Worm (Caenorhabditis elegans) whole organism, L2 larva: Measurements from ENCODE around the gene ttc-36.

Experiments used
- C34F6.9 ChIP-seq: fragments of 150-350 bp; optimal IDR thresholded peaks from 2 replicates; lab custom pipeline; 2014; ENCODE audit warnings: missing biosample characterization, missing genetic modification characterization
- F13H6.1 ChIP-seq: sonication (generic microtip); optimal IDR thresholded peaks from 2 replicates; lab custom pipeline; 2016; ENCODE audit warnings: missing genetic modification characterization, missing compliant biosample characterization
- R02D3.7 ChIP-seq: fragments of 150-350 bp; optimal IDR thresholded peaks from 2 replicates; lab custom pipeline; 2014; ENCODE audit warnings: missing biosample characterization, missing genetic modification characterization
- Y55F3AM.14 ChIP-seq: fragments of 200-800 bp; sonication (Bioruptor generic); optimal IDR thresholded peaks from 2 replicates; lab custom pipeline; 2018; ENCODE audit warnings: mild to moderate bottlenecking, missing genetic modification characterization, missing compliant biosample characterization
- ZK546.5 ChIP-seq: sonication (generic microtip); optimal IDR thresholded peaks from 2 replicates; lab custom pipeline; 2017; ENCODE audit warnings: missing biosample characterization, missing genetic modification characterization
- alr-1 ChIP-seq: fragments of 150-350 bp; optimal IDR thresholded peaks from 2 replicates; lab custom pipeline; 2014; ENCODE audit warnings: missing biosample characterization, missing genetic modification characterization
- aly-2 ChIP-seq: fragments of 150-350 bp; optimal IDR thresholded peaks from 2 replicates; lab custom pipeline; 2014; ENCODE audit warnings: missing biosample characterization, missing genetic modification characterization
- ama-1 ChIP-seq: fragments of 150-350 bp; optimal IDR thresholded peaks from 2 replicates; lab custom pipeline; 2018; ENCODE audit warnings: inconsistent platforms
- blmp-1 ChIP-seq: sonication (generic microtip); optimal IDR thresholded peaks from 2 replicates; lab custom pipeline; 2017; ENCODE audit warnings: missing genetic modification characterization, mild to moderate bottlenecking, missing compliant biosample characterization, antibody characterized with exemption, moderate library complexity; ENCODE audit not compliant: insufficient read depth
- ceh-16 ChIP-seq: fragments of 150-350 bp; optimal IDR thresholded peaks from 2 replicates; lab custom pipeline; 2014; ENCODE audit warnings: missing biosample characterization, missing genetic modification characterization
- ceh-82 ChIP-seq: fragments of 150-350 bp; optimal IDR thresholded peaks from 2 replicates; lab custom pipeline; 2014; ENCODE audit warnings: missing biosample characterization, missing genetic modification characterization
- crh-2 ChIP-seq: sonication (generic microtip); optimal IDR thresholded peaks from 2 replicates; lab custom pipeline; 2017; ENCODE audit warnings: missing biosample characterization, missing genetic modification characterization
- dmd-4 ChIP-seq: sonication (generic microtip); optimal IDR thresholded peaks from 2 replicates; lab custom pipeline; 2017; ENCODE audit warnings: missing biosample characterization, missing genetic modification characterization
- egl-27 ChIP-seq: sonication (generic microtip); optimal IDR thresholded peaks from 3 replicates; lab custom pipeline; 2017; ENCODE audit warnings: missing biosample characterization, missing genetic modification reagents, missing genetic modification characterization
- elt-1 ChIP-seq: fragments of 150-350 bp; optimal IDR thresholded peaks from 2 replicates; lab custom pipeline; 2014; ENCODE audit warnings: missing biosample characterization, missing genetic modification characterization
- elt-3 ChIP-seq: sonication (generic microtip); optimal IDR thresholded peaks from 2 replicates; lab custom pipeline; 2017; ENCODE audit warnings: missing biosample characterization, missing genetic modification characterization
- lin-13 ChIP-seq: fragments of 150-350 bp; optimal IDR thresholded peaks from 2 replicates; lab custom pipeline; 2014; ENCODE audit warnings: missing biosample characterization, missing genetic modification reagents, missing genetic modification characterization
- lin-39 ChIP-seq: fragments of 150-350 bp; optimal IDR thresholded peaks from 2 replicates; lab custom pipeline; 2014; ENCODE audit warnings: missing biosample characterization, missing genetic modification reagents, missing genetic modification characterization
- lsy-2 ChIP-seq, 2 experiments: fragments of 150-350 bp in 1 of 2; sonication (generic microtip) in 1 of 2; optimal IDR thresholded peaks; 2 replicates each; lab custom pipeline; 2014 to 2017; ENCODE audit warnings: missing biosample characterization in 2 of 2, missing genetic modification characterization in 2 of 2
- mab-5 ChIP-seq: fragments of 150-350 bp; optimal IDR thresholded peaks from 2 replicates; lab custom pipeline; 2014; ENCODE audit warnings: missing biosample characterization, missing genetic modification characterization
- mdl-1 ChIP-seq, 2 experiments: fragments of 150-350 bp in 1 of 2; sonication (generic microtip) in 1 of 2; optimal IDR thresholded peaks; 2 replicates each; lab custom pipeline; 2017; ENCODE audit warnings: missing biosample characterization in 2 of 2, missing genetic modification characterization in 2 of 2
- nhr-10 ChIP-seq: sonication (generic microtip); optimal IDR thresholded peaks from 2 replicates; lab custom pipeline; 2017; ENCODE audit warnings: missing biosample characterization, missing genetic modification characterization
- nhr-12 ChIP-seq: fragments of 150-350 bp; optimal IDR thresholded peaks from 2 replicates; lab custom pipeline; 2014; ENCODE audit warnings: missing biosample characterization, missing genetic modification characterization
- nhr-129 ChIP-seq: fragments of 150-350 bp; optimal IDR thresholded peaks from 2 replicates; lab custom pipeline; 2014; ENCODE audit warnings: missing biosample characterization, missing genetic modification characterization
- nhr-21 ChIP-seq: fragments of 150-350 bp; optimal IDR thresholded peaks from 2 replicates; lab custom pipeline; 2014; ENCODE audit warnings: missing biosample characterization, missing genetic modification characterization
- nhr-237 ChIP-seq: fragments of 150-350 bp; optimal IDR thresholded peaks from 2 replicates; lab custom pipeline; 2014; ENCODE audit warnings: missing biosample characterization, missing genetic modification characterization
- nhr-25 ChIP-seq: fragments of 150-350 bp; sonication (generic microtip); optimal IDR thresholded peaks from 3 replicates; lab custom pipeline; 2014; ENCODE audit warnings: missing biosample characterization, missing genetic modification characterization
- nhr-6 ChIP-seq: fragments of 150-350 bp; optimal IDR thresholded peaks from 2 replicates; lab custom pipeline; 2014; ENCODE audit warnings: missing biosample characterization, missing genetic modification characterization
- nhr-77 ChIP-seq: fragments of 150-350 bp; optimal IDR thresholded peaks from 2 replicates; lab custom pipeline; 2014; ENCODE audit warnings: missing biosample characterization, missing genetic modification characterization
- sem-4 ChIP-seq: fragments of 150-350 bp; optimal IDR thresholded peaks from 2 replicates; lab custom pipeline; 2014; ENCODE audit warnings: missing biosample characterization, missing genetic modification reagents, missing genetic modification characterization
- skn-1 ChIP-seq: sonication (generic microtip); optimal IDR thresholded peaks from 2 replicates; lab custom pipeline; 2017; ENCODE audit warnings: missing biosample characterization, missing genetic modification characterization
- sma-3 ChIP-seq: sonication (generic microtip); optimal IDR thresholded peaks from 2 replicates; lab custom pipeline; 2016; ENCODE audit warnings: missing genetic modification reagents, missing genetic modification characterization, missing compliant biosample characterization
- sma-9 ChIP-seq, 2 experiments: fragments of 150-350 bp in 1 of 2; sonication (generic microtip) in 1 of 2; optimal IDR thresholded peaks; 2 replicates each; lab custom pipeline; 2014 to 2016; ENCODE audit warnings: missing genetic modification characterization in 2 of 2, mild to moderate bottlenecking in 1 of 2, missing biosample characterization in 1 of 2, missing compliant biosample characterization in 1 of 2, missing genetic modification reagents in 1 of 2, moderate library complexity in 1 of 2
- unc-39 ChIP-seq: fragments of 150-350 bp; optimal IDR thresholded peaks from 2 replicates; lab custom pipeline; 2014; ENCODE audit warnings: missing biosample characterization, missing genetic modification characterization
- unc-55 ChIP-seq: fragments of 150-350 bp; sonication (generic microtip); optimal IDR thresholded peaks from 3 replicates; lab custom pipeline; 2014; ENCODE audit warnings: missing biosample characterization, missing genetic modification reagents, missing genetic modification characterization
- unc-62 ChIP-seq: fragments of 150-350 bp; optimal IDR thresholded peaks from 2 replicates; lab custom pipeline; 2014; ENCODE audit warnings: missing biosample characterization, missing genetic modification reagents, missing genetic modification characterization
- zag-1 ChIP-seq: fragments of 150-350 bp; optimal IDR thresholded peaks from 2 replicates; lab custom pipeline; 2014; ENCODE audit warnings: missing biosample characterization, missing genetic modification characterization
- ztf-11 ChIP-seq: sonication (generic microtip); optimal IDR thresholded peaks from 2 replicates; lab custom pipeline; 2017; ENCODE audit warnings: missing biosample characterization, missing genetic modification characterization
- ztf-4 ChIP-seq: fragments of 150-350 bp; optimal IDR thresholded peaks from 2 replicates; lab custom pipeline; 2014; ENCODE audit warnings: missing biosample characterization, missing genetic modification characterization

Gene ttc-36

DNA sequence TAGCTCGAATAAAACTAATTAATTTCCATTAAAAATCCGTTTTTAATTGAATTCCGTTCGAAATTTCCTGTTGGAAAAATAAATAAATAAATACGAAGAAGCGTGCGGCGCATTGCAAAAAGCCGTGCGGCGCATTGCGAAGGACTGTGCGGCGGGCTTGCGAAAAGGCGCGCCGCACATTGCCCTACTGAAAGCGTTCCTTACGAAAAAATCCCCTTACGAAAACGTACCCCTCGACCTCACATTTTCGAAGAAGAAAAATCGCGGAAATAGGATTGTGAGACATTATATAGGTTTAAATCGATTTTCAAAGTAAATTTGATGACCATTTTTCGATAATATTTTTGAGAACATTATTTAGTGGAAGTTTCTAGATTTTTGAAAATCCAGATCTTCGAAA is 4.8 kb downstream of the ttc-36 start:
- peak in 1 of 2 experiments; percentile 27 for TF ChIP-seq lsy-2 (tag; optimal IDR thresholded peaks at IDR 0.05; lab: Kevin White, UChicago)

DNA sequence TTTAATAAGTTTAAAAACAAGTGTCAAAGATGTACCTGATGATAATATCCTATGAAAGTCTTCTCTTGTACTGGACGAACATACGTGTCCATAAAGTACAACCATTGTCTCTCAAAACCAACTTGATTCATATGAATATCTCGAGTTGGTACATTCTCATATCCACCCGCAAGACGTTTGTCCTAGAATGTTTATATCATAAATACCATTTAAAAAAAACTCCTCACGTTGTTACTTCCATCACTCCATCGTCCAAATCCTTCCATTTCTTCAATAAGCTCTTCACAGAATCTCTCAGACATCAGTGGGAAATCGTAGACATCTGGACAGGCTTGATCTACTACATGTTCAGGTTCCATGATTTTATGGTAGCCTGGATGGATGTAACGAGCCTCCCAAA is 5.4 kb downstream of the ttc-36 start:
- TF ChIP-seq crh-2 (no peak), nhr-10 (tag; lab: Kevin White, UChicago) (no peak), lin-13 (GFP tag; lab: Kevin White, UChicago) (no peak), nhr-6 (tag; lab: Kevin White, UChicago) (no peak), mab-5 (tag; lab: Kevin White, UChicago) (no peak), ZK546.5 (no peak), ceh-82 (no peak), egl-27 (tag; lab: Kevin White, UChicago) (no peak), unc-39 (tag; lab: Kevin White, UChicago) (no peak), sma-9 (GFP tag; optimal IDR thresholded peaks at IDR 0.05; lab: Kevin White, UChicago) (no peak), sma-9 (tag; optimal IDR thresholded peaks at IDR 0.05; lab: Kevin White, UChicago) (no peak), Y55F3AM.14 (GFP tag; lab: Kevin White, UChicago) (no peak), zag-1 (tag; lab: Kevin White, UChicago) (no peak), F13H6.1 (tag; lab: Kevin White, UChicago) (no peak), skn-1 (tag; lab: Kevin White, UChicago) (no peak), elt-1 (tag; lab: Kevin White, UChicago) (no peak), ceh-16 (no peak), blmp-1 (no peak), nhr-12 (tag; lab: Kevin White, UChicago) (no peak), sma-3 (GFP tag; lab: Kevin White, UChicago) (no peak), R02D3.7 (tag; lab: Kevin White, UChicago) (no peak)

DNA sequence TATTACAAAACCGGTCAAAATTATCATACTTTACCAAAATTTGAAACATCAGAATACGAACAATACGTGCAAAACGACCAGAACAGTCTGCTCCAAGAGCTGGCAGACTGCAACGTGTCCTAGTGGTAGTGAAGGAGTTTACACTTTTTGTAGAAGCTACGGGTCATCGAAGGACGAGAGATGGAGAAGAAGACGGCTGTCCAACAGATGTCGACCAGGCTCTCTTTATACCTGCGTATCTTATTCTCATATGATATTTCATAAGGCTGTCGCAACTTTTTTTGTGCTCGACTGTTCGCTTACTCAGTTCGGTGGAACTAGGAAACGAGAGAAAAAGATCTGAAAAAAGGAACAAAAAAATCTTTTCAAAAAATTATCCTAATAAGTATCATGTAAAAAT is 9.8 kb downstream of the ttc-36 start, which contains the start of gene let-268:
Gene let-268, minus strand, starts transcription at position 182 of the 400 bp plus-strand sequence.
- no peak for TF ChIP-seq ztf-11 (tag; lab: Kevin White, UChicago)

DNA sequence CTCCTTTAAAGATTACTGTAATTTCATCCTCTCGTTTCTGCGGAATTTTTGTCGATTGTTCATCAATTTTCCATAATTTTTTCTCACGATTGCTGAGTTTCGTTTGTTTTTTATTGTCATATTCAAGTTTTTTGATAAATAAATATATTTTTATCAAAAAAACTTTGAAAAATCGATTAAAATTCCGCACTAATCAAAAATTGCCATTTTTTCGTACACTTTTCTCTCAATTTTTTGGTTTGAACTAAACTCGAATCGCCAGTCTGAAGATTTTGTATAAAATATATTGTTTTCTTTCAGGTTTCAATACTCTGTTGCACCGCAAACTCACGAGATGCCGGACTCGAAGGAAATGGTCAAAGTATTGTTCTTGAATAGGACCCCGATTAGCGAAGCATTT is 10.8 kb downstream of the ttc-36 start, which contains the start of gene ogr-2:
Gene ogr-2, plus strand, starts transcription at position 301 of the 400 bp plus-strand sequence.
- TF ChIP-seq ceh-16 (no peak), aly-2 (no peak), unc-62 (no peak), ztf-4 (tag; lab: Kevin White, UChicago) (no peak), crh-2 (no peak), nhr-77 (tag; lab: Kevin White, UChicago) (no peak), ama-1 (lab: Kevin White, UChicago) (no peak), C34F6.9 (tag; lab: Kevin White, UChicago) (no peak), sma-3 (GFP tag; lab: Kevin White, UChicago) (no peak), nhr-10 (tag; lab: Kevin White, UChicago) (no peak), lin-39 (tag; lab: Kevin White, UChicago) (no peak), ZK546.5 (no peak), elt-3 (tag; lab: Kevin White, UChicago) (no peak), skn-1 (tag; lab: Kevin White, UChicago) (no peak)

DNA sequence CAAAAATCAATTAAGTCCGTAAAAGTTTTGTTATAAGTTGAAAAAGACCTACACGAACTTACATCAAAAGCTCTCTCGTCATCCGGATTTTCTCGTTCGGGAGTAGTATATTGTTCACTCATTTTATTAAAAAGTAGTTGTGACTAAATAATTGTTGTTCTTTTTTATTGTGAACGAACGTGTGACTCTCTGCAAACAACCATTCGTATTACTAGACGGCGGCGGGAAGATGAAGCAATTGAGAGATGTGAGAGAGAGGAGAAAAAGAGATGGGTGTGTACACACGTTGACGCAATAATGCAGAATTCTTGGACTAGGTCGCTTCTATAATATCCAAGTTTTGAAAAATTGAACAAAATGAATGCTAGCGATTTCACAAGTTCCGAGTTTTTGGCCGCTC is 15.0 kb downstream of the ttc-36 start, which contains the start of the genes F52H3.11 and bath-38:
Gene F52H3.11, minus strand, starts transcription at position 203 of the 400 bp plus-strand sequence.
Gene bath-38, minus strand, starts transcription at position 310 of the 400 bp plus-strand sequence.
- TF ChIP-seq sem-4 (no peak), C34F6.9 (tag; lab: Kevin White, UChicago) (peak; percentile 68), ZK546.5 (no peak), lin-13 (GFP tag; lab: Kevin White, UChicago) (peak; percentile 35), skn-1 (tag; lab: Kevin White, UChicago) (no peak), nhr-237 (tag; lab: Kevin White, UChicago) (no peak), mdl-1 (tag; optimal IDR thresholded peaks at IDR 0.05; lab: Kevin White, UChicago) (no peak), dmd-4 (no peak), alr-1 (tag; lab: Kevin White, UChicago) (no peak), egl-27 (tag; lab: Kevin White, UChicago) (no peak), nhr-25 (no peak), lsy-2 (tag; optimal IDR thresholded peaks at IDR 0.05; lab: Kevin White, UChicago) (peak in 1 of 2 experiments; percentile 62), nhr-6 (tag; lab: Kevin White, UChicago) (no peak), unc-55 (peak; percentile 71), nhr-129 (tag; lab: Kevin White, UChicago) (peak; percentile 71), ztf-4 (tag; lab: Kevin White, UChicago) (no peak), ama-1 (lab: Kevin White, UChicago) (no peak), crh-2 (peak; percentile 31), nhr-21 (tag; lab: Kevin White, UChicago) (no peak)
